Worm (Caenorhabditis elegans): ENCODE results near the gene T14E8.2.

Gene T14E8.2

ce11 chrX:6542692-6543091, at the start of gene T14E8.2:
Gene T14E8.2 (plus strand): TSS chrX:6542992.
- no peak for TF ChIP-seq sem-2 (GFP tag; optimal IDR thresholded peaks at IDR 0.05)
- TF ChIP-seq ces-1 (GFP tag; optimal IDR thresholded peaks at IDR 0.05) = peak; percentile 70

- TF ChIP-seq pha-4 (tag; optimal IDR thresholded peaks at IDR 0.05) = no peak
- no peak for TF ChIP-seq nhr-28 (tag; optimal IDR thresholded peaks at IDR 0.05)
- no peak for TF ChIP-seq nhr-2 (tag; optimal IDR thresholded peaks at IDR 0.05)
- no peak for TF ChIP-seq lin-13 (tag; optimal IDR thresholded peaks at IDR 0.05)
- TF ChIP-seq sem-2 (GFP tag; optimal IDR thresholded peaks at IDR 0.05) = no peak
- TF ChIP-seq ceh-83 (GFP tag; optimal IDR thresholded peaks at IDR 0.05) = no peak
- no peak for TF ChIP-seq lsy-2 (tag; optimal IDR thresholded peaks at IDR 0.05)
- no peak for TF ChIP-seq elt-3 (tag; optimal IDR thresholded peaks at IDR 0.05)
- TF ChIP-seq tbx-8 (GFP tag; optimal IDR thresholded peaks at IDR 0.05) = no peak
- no peak for TF ChIP-seq mep-1 (tag; optimal IDR thresholded peaks at IDR 0.05)
- TF ChIP-seq ztf-11 (tag; optimal IDR thresholded peaks at IDR 0.05) = no peak
- no peak for TF ChIP-seq nhr-12 (tag; optimal IDR thresholded peaks at IDR 0.05)
- TF ChIP-seq unc-62 (GFP tag; optimal IDR thresholded peaks at IDR 0.05) = no peak
- TF ChIP-seq nhr-237 (tag; optimal IDR thresholded peaks at IDR 0.05) = no peak
- TF ChIP-seq ceh-39 (tag; optimal IDR thresholded peaks at IDR 0.05) = no peak
- TF ChIP-seq ham-2 (GFP tag; optimal IDR thresholded peaks at IDR 0.05) = no peak
- TF ChIP-seq nhr-76 (tag; optimal IDR thresholded peaks at IDR 0.05) = no peak
- no peak for TF ChIP-seq bed-3 (GFP tag; optimal IDR thresholded peaks at IDR 0.05)
- no peak for TF ChIP-seq snpc-4 (tag; optimal IDR thresholded peaks at IDR 0.05)
- TF ChIP-seq hlh-1 (tag; optimal IDR thresholded peaks at IDR 0.05) = no peak
Observed at ce11 chrX:6499736-6500135, 43.1 kb upstream of the T14E8.2 start, which contains the start of gene actl-1. Gene actl-1 (minus strand): TSS chrX:6499836.

ce11 chrX:6503148-6503547, 39.6 kb upstream of the T14E8.2 start:
- TF ChIP-seq nhr-237 (tag; optimal IDR thresholded peaks at IDR 0.05) = no peak
- TF ChIP-seq nhr-28 (tag; optimal IDR thresholded peaks at IDR 0.05) = no peak
- TF ChIP-seq lin-13 (tag; optimal IDR thresholded peaks at IDR 0.05) = no peak
- no peak for TF ChIP-seq M03D4.4 (tag; optimal IDR thresholded peaks at IDR 0.05)
- TF ChIP-seq sem-2 (GFP tag; optimal IDR thresholded peaks at IDR 0.05) = no peak
- TF ChIP-seq ceh-83 (GFP tag; optimal IDR thresholded peaks at IDR 0.05) = no peak
- TF ChIP-seq pha-4 (tag; optimal IDR thresholded peaks at IDR 0.05) = no peak
- no peak for TF ChIP-seq snpc-4 (tag; optimal IDR thresholded peaks at IDR 0.05)
- no peak for TF ChIP-seq unc-62 (GFP tag; optimal IDR thresholded peaks at IDR 0.05)
- no peak for TF ChIP-seq ceh-39 (tag; optimal IDR thresholded peaks at IDR 0.05)

- TF ChIP-seq flh-1 (GFP tag; optimal IDR thresholded peaks at IDR 0.05) (no peak), ces-1 (GFP tag; optimal IDR thresholded peaks at IDR 0.05) (peak; percentile 29), mep-1 (tag; optimal IDR thresholded peaks at IDR 0.05) (peak; percentile 22), unc-39 (tag; optimal IDR thresholded peaks at IDR 0.05) (no peak), bed-3 (GFP tag; optimal IDR thresholded peaks at IDR 0.05) (no peak), blmp-1 (tag; optimal IDR thresholded peaks at IDR 0.05) (no peak), sptf-1 (tag; optimal IDR thresholded peaks at IDR 0.05) (peak; percentile 42), unc-120 (tag; optimal IDR thresholded peaks at IDR 0.05; ENCODE audit: poor library complexity, severe bottlenecking) (no peak), drap-1 (GFP tag; optimal IDR thresholded peaks at IDR 0.05) (peak; percentile 23), lin-32 (GFP tag; optimal IDR thresholded peaks at IDR 0.05) (no peak), nhr-28 (tag; optimal IDR thresholded peaks at IDR 0.05) (no peak), mab-5 (tag; optimal IDR thresholded peaks at IDR 0.05) (no peak)
Observed at ce11 chrX:6505008-6505407, 37.8 kb upstream of the T14E8.2 start, which contains the start of gene cdf-1. Gene cdf-1 (minus strand): TSS chrX:6505143.

- TF ChIP-seq bed-3 (GFP tag; optimal IDR thresholded peaks at IDR 0.05) (no peak), cnd-1 (tag; optimal IDR thresholded peaks at IDR 0.05) (no peak), lsy-2 (tag; optimal IDR thresholded peaks at IDR 0.05) (no peak), nhr-2 (tag; optimal IDR thresholded peaks at IDR 0.05) (no peak), mls-2 (tag; optimal IDR thresholded peaks at IDR 0.05) (no peak), mab-5 (tag; optimal IDR thresholded peaks at IDR 0.05) (no peak), sptf-1 (tag; optimal IDR thresholded peaks at IDR 0.05) (no peak), elt-1 (tag; optimal IDR thresholded peaks at IDR 0.05; ENCODE audit: borderline replicate concordance, insufficient read depth) (no peak), tbx-8 (GFP tag; optimal IDR thresholded peaks at IDR 0.05) (no peak), nhr-12 (tag; optimal IDR thresholded peaks at IDR 0.05) (no peak), drap-1 (GFP tag; optimal IDR thresholded peaks at IDR 0.05) (no peak), ceh-39 (tag; optimal IDR thresholded peaks at IDR 0.05) (no peak)
Observed at ce11 chrX:6505662-6506061, 37.1 kb upstream of the T14E8.2 start, which contains the start of gene glr-8. Gene glr-8 (plus strand): TSS chrX:6505980.

All from whole organism, mixed stage, embryonic.